Worm (Caenorhabditis elegans) whole organism, late embryonic: ENCODE measurements around the gene C31C9.9.

Experiments used
- C38D4.7 ChIP-seq: fragments of 200-800 bp; sonication (Bioruptor generic); optimal IDR thresholded peaks from 2 replicates; lab custom pipeline; 2018; ENCODE audit warnings: mild to moderate bottlenecking, missing genetic modification characterization, moderate library complexity, missing compliant biosample characterization
- K09A11.1 ChIP-seq: sonication (generic microtip); optimal IDR thresholded peaks from 2 replicates; lab custom pipeline; 2017; ENCODE audit warnings: antibody characterized with exemption, mild to moderate bottlenecking, missing genetic modification characterization, missing compliant biosample characterization; ENCODE audit not compliant: insufficient read depth
- Y22D7AL.16 ChIP-seq: sonication (generic microtip); optimal IDR thresholded peaks from 2 replicates; lab custom pipeline; 2016; ENCODE audit warnings: missing genetic modification characterization, missing compliant biosample characterization
- ahr-1 ChIP-seq: sonication (generic microtip); optimal IDR thresholded peaks from 2 replicates; lab custom pipeline; 2016; ENCODE audit warnings: missing genetic modification characterization, missing compliant biosample characterization
- ceh-14 ChIP-seq: sonication (generic microtip); optimal IDR thresholded peaks from 2 replicates; lab custom pipeline; 2016; ENCODE audit warnings: missing genotype, missing genetic modification characterization, missing compliant biosample characterization
- ceh-18 ChIP-seq: sonication (generic microtip); optimal IDR thresholded peaks from 2 replicates; lab custom pipeline; 2016; ENCODE audit warnings: missing genetic modification characterization, missing compliant biosample characterization
- ceh-19 ChIP-seq: fragments of 200-800 bp; sonication (Bioruptor generic); optimal IDR thresholded peaks from 2 replicates; lab custom pipeline; 2018; ENCODE audit warnings: mild to moderate bottlenecking, missing genetic modification characterization, missing compliant biosample characterization
- ceh-2 ChIP-seq: sonication (generic microtip); optimal IDR thresholded peaks from 2 replicates; lab custom pipeline; 2016; ENCODE audit warnings: missing genotype, missing genetic modification characterization, missing compliant biosample characterization
- ceh-22 ChIP-seq: sonication (generic microtip); optimal IDR thresholded peaks from 2 replicates; lab custom pipeline; 2017; ENCODE audit warnings: missing biosample characterization, missing genetic modification characterization
- ceh-24 ChIP-seq: sonication (generic microtip); optimal IDR thresholded peaks from 2 replicates; lab custom pipeline; 2016; ENCODE audit warnings: mild to moderate bottlenecking, missing genetic modification characterization, missing compliant biosample characterization
- ceh-34 ChIP-seq: sonication (generic microtip); optimal IDR thresholded peaks from 2 replicates; lab custom pipeline; 2016; ENCODE audit warnings: mild to moderate bottlenecking, missing genetic modification characterization, missing compliant biosample characterization
- ceh-48 ChIP-seq: sonication (generic microtip); optimal IDR thresholded peaks from 2 replicates; lab custom pipeline; 2016; ENCODE audit warnings: missing genetic modification characterization, inconsistent platforms, missing compliant biosample characterization
- ceh-6 ChIP-seq: fragments of 200-800 bp; sonication (Bioruptor generic); optimal IDR thresholded peaks from 2 replicates; lab custom pipeline; 2018; ENCODE audit warnings: mild to moderate bottlenecking, missing genetic modification characterization, missing compliant biosample characterization
- elt-2 ChIP-seq: sonication (generic microtip); optimal IDR thresholded peaks from 2 replicates; lab custom pipeline; 2016; ENCODE audit warnings: missing genetic modification reagents, missing genetic modification characterization, missing compliant biosample characterization
- elt-4 ChIP-seq: sonication (generic microtip); optimal IDR thresholded peaks from 2 replicates; lab custom pipeline; 2016; ENCODE audit warnings: missing genetic modification characterization, missing compliant biosample characterization
- ets-4 ChIP-seq: sonication (generic microtip); optimal IDR thresholded peaks from 2 replicates; lab custom pipeline; 2016; ENCODE audit warnings: missing genetic modification characterization, missing compliant biosample characterization
- eyg-1 ChIP-seq: sonication (generic microtip); optimal IDR thresholded peaks from 2 replicates; lab custom pipeline; 2016; ENCODE audit warnings: missing genotype, missing genetic modification characterization, missing compliant biosample characterization
- fax-1 ChIP-seq: sonication (generic microtip); optimal IDR thresholded peaks from 2 replicates; lab custom pipeline; 2016; ENCODE audit warnings: missing genotype, missing genetic modification characterization, missing compliant biosample characterization
- fkh-6 ChIP-seq: sonication (generic microtip); optimal IDR thresholded peaks from 2 replicates; lab custom pipeline; 2016; ENCODE audit warnings: missing genetic modification characterization, missing compliant biosample characterization
- gmeb-2 ChIP-seq: sonication (generic microtip); optimal IDR thresholded peaks from 2 replicates; lab custom pipeline; 2016; ENCODE audit warnings: missing genetic modification characterization, inconsistent platforms, missing compliant biosample characterization
- hlh-30 ChIP-seq: sonication (generic microtip); optimal IDR thresholded peaks from 2 replicates; lab custom pipeline; 2017; ENCODE audit warnings: antibody characterized with exemption, missing genetic modification characterization, missing compliant biosample characterization; ENCODE audit not compliant: insufficient read depth
- hlh-6 ChIP-seq: sonication (generic microtip); optimal IDR thresholded peaks from 2 replicates; lab custom pipeline; 2016; ENCODE audit warnings: missing genotype, missing genetic modification characterization, missing compliant biosample characterization
- hlh-8 ChIP-seq: sonication (generic microtip); optimal IDR thresholded peaks from 2 replicates; lab custom pipeline; 2016; ENCODE audit warnings: missing genotype, missing genetic modification characterization, missing compliant biosample characterization
- lim-6 ChIP-seq: sonication (generic microtip); optimal IDR thresholded peaks from 2 replicates; lab custom pipeline; 2016; ENCODE audit warnings: missing genetic modification characterization, missing compliant biosample characterization
- lin-11 ChIP-seq: fragments of 200-800 bp; sonication (Bioruptor generic); optimal IDR thresholded peaks from 2 replicates; lab custom pipeline; 2018; ENCODE audit warnings: mild to moderate bottlenecking, missing genetic modification characterization, missing compliant biosample characterization
- mec-3 ChIP-seq: sonication (generic microtip); optimal IDR thresholded peaks from 2 replicates; lab custom pipeline; 2016; ENCODE audit warnings: borderline replicate concordance, missing genetic modification characterization, missing compliant biosample characterization
- nfya-1 ChIP-seq: sonication (generic microtip); optimal IDR thresholded peaks from 2 replicates; lab custom pipeline; 2017; ENCODE audit warnings: missing genetic modification characterization, mild to moderate bottlenecking, missing compliant biosample characterization, antibody characterized with exemption, moderate library complexity
- nhr-11 ChIP-seq: fragments of 150-350 bp; optimal IDR thresholded peaks from 2 replicates; lab custom pipeline; 2014; ENCODE audit warnings: missing biosample characterization, missing genetic modification characterization
- pat-9 ChIP-seq: fragments of 200-800 bp; sonication (Bioruptor generic); optimal IDR thresholded peaks from 2 replicates; lab custom pipeline; 2018; ENCODE audit warnings: mild to moderate bottlenecking, missing genetic modification characterization, moderate library complexity, missing compliant biosample characterization
- pax-1 ChIP-seq: fragments of 150-350 bp; optimal IDR thresholded peaks from 2 replicates; lab custom pipeline; 2014; ENCODE audit warnings: missing biosample characterization, missing genetic modification characterization
- pha-2 ChIP-seq: sonication (generic microtip); optimal IDR thresholded peaks from 2 replicates; lab custom pipeline; 2017; ENCODE audit warnings: mild to moderate bottlenecking, missing genetic modification characterization, missing compliant biosample characterization
- pqm-1 ChIP-seq: sonication (generic microtip); optimal IDR thresholded peaks from 2 replicates; lab custom pipeline; 2016; ENCODE audit warnings: missing genetic modification characterization, missing compliant biosample characterization
- pros-1 ChIP-seq: fragments of 150-350 bp; optimal IDR thresholded peaks from 2 replicates; lab custom pipeline; 2014; ENCODE audit warnings: missing biosample characterization, missing genetic modification reagents, missing genetic modification characterization
- ref-2 ChIP-seq: sonication (generic microtip); optimal IDR thresholded peaks from 2 replicates; lab custom pipeline; 2016; ENCODE audit warnings: missing genetic modification characterization, missing compliant biosample characterization
- rnt-1 ChIP-seq: sonication (generic microtip); optimal IDR thresholded peaks from 2 replicates; lab custom pipeline; 2016; ENCODE audit warnings: missing genetic modification characterization, missing compliant biosample characterization
- sdc-2 ChIP-seq: sonication (generic microtip); optimal IDR thresholded peaks from 2 replicates; lab custom pipeline; 2016; ENCODE audit warnings: missing genotype, missing genetic modification characterization, missing compliant biosample characterization
- sox-4 ChIP-seq: sonication (generic microtip); optimal IDR thresholded peaks from 2 replicates; lab custom pipeline; 2017; ENCODE audit warnings: mild to moderate bottlenecking, missing genetic modification characterization, inconsistent platforms, missing compliant biosample characterization
- syd-9 ChIP-seq: sonication (generic microtip); optimal IDR thresholded peaks from 2 replicates; lab custom pipeline; 2016; ENCODE audit warnings: mild to moderate bottlenecking, missing genetic modification characterization, moderate library complexity, missing compliant biosample characterization
- tbx-2 ChIP-seq: sonication (generic microtip); optimal IDR thresholded peaks from 2 replicates; lab custom pipeline; 2016; ENCODE audit warnings: missing genetic modification characterization, missing compliant biosample characterization
- unc-3 ChIP-seq, 2 experiments: fragments of 200-800 bp in 1 of 2; sonication (Bioruptor generic) in 1 of 2; sonication (generic microtip) in 1 of 2; conservative IDR thresholded peaks in 1 of 2; optimal IDR thresholded peaks in 1 of 2; 2 replicates each; pipeline versions ENCODE4 v1.3.6 to Lab custom; 2016 to 2022; ENCODE audit warnings: missing compliant biosample characterization in 2 of 2, missing genetic modification characterization in 2 of 2, missing genetic modification reagents in 1 of 2
- unc-55 ChIP-seq: sonication (generic microtip); optimal IDR thresholded peaks from 2 replicates; lab custom pipeline; 2017; ENCODE audit warnings: missing biosample characterization, missing genetic modification reagents, missing genetic modification characterization
- ztf-16 ChIP-seq: sonication (generic microtip); optimal IDR thresholded peaks from 2 replicates; lab custom pipeline; 2017; ENCODE audit warnings: missing genetic modification characterization, missing compliant biosample characterization

The C31C9.9 gene

DNA sequence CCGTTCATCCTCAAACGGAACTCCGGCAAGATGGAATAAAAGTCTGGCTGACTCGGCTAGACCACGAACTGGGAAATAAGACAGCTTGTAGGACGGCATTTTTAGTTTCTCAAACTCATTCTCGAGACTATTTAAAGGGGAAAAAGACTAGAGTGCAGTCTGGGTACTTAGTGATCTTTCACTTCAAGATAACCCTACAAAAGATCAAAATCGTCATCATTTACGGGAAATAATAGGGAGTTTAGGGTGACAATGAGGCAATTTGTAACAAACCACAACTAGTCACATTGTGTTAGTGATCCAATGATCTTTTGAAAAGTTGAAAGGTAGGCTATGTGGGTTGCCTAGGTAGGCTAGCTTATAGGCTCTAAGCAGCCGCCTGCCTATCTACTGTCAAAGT is 38.8 kb upstream of the C31C9.9 start, which contains the start of gene gst-14:
TSS of gene gst-14 (minus strand) at position 101 of the 400 bp plus-strand sequence.
- TF ChIP-seq ztf-16 (tag; lab: Kevin White, UChicago), result no peak
- no peak for TF ChIP-seq ceh-24 (tag; lab: Kevin White, UChicago)
- no peak for TF ChIP-seq rnt-1 (tag; lab: Kevin White, UChicago)
- no peak for TF ChIP-seq pha-2 (tag; lab: Kevin White, UChicago)
- TF ChIP-seq ahr-1 (tag; lab: Kevin White, UChicago), result no peak
- TF ChIP-seq ceh-18, result no peak
- TF ChIP-seq ceh-19 (GFP tag; lab: Kevin White, UChicago), result no peak
- no peak for TF ChIP-seq unc-3 (GFP tag; conservative IDR thresholded peaks at IDR 0.05; lab: Robert Waterston, UW)
- TF ChIP-seq unc-3 (tag; optimal IDR thresholded peaks at IDR 0.05; lab: Kevin White, UChicago), result no peak
- TF ChIP-seq ceh-34 (tag; lab: Kevin White, UChicago), result no peak
- TF ChIP-seq nfya-1 (tag; lab: Kevin White, UChicago), result no peak
- no peak for TF ChIP-seq unc-55 (GFP tag; lab: Kevin White, UChicago)
- no peak for TF ChIP-seq pat-9 (tag; lab: Kevin White, UChicago)
- no peak for TF ChIP-seq lin-11
- TF ChIP-seq ceh-22 (tag; lab: Kevin White, UChicago), result no peak
- TF ChIP-seq hlh-8, result no peak
- TF ChIP-seq, all 69 proteins: peak for 0

DNA sequence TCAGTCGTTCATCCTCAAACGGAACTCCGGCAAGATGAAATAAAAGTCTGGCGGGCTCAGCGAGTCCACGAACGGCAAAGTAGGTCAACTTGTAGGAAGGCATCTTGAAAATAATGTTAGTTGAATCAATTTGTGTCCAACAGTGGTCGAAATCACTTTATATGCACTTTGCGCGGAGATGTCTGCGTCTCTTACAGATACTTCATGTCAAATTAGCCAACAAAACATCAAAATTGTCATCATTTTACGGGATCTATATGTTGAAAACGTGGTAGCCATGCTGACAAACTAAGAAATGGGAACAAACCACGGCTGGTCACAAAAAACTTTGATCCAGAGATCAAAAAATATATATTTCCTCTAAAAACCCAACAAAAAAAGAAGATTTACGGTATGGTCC is 37.0 kb upstream of the C31C9.9 start, which contains the start of gene gst-12:
TSS of gene gst-12 (minus strand) at position 254 of the 400 bp plus-strand sequence.
- TF ChIP-seq ref-2 (no peak), syd-9 (tag; lab: Kevin White, UChicago) (no peak), ceh-34 (tag; lab: Kevin White, UChicago) (no peak), C38D4.7 (GFP tag; lab: Kevin White, UChicago) (no peak), ets-4 (no peak), ceh-2 (tag; lab: Kevin White, UChicago) (no peak), pat-9 (tag; lab: Kevin White, UChicago) (no peak), eyg-1 (tag; lab: Kevin White, UChicago) (no peak), ceh-24 (tag; lab: Kevin White, UChicago) (no peak), fkh-6 (tag; lab: Kevin White, UChicago) (no peak), ceh-22 (tag; lab: Kevin White, UChicago) (no peak), ceh-14 (no peak), mec-3 (tag; lab: Kevin White, UChicago) (no peak), nfya-1 (tag; lab: Kevin White, UChicago) (no peak), K09A11.1 (tag; lab: Kevin White, UChicago) (no peak), pqm-1 (tag; lab: Kevin White, UChicago) (no peak), Y22D7AL.16 (tag; lab: Kevin White, UChicago) (no peak), tbx-2 (no peak), ceh-48 (tag; lab: Kevin White, UChicago) (no peak)

DNA sequence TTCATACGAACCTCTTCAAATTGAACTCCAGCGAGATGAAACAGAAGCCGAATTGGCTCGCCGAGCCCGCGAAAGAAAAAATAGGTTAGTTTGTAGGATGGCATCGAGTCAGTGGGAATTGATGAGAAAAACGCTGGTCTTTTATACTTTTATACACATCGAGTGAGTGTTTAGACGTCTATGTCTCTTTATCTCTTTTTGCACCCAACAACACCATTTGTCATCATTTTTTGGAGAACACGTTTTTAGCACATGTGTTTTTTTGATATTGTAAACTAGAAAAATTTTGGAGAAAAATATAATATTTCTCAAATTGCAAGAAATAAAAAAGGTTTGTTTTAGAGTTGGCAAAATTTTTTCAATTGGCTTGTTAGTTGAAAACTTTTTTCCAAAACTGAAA is 30.5 kb upstream of the C31C9.9 start, which contains the start of gene gst-16:
TSS of gene gst-16 (minus strand) at position 111 of the 400 bp plus-strand sequence.
- TF ChIP-seq hlh-30 (tag; lab: Kevin White, UChicago) (no peak), elt-2 (tag; lab: Kevin White, UChicago) (no peak), nhr-11 (no peak), ceh-22 (tag; lab: Kevin White, UChicago) (no peak), pat-9 (tag; lab: Kevin White, UChicago) (no peak), ceh-18 (no peak), syd-9 (tag; lab: Kevin White, UChicago) (no peak)

DNA sequence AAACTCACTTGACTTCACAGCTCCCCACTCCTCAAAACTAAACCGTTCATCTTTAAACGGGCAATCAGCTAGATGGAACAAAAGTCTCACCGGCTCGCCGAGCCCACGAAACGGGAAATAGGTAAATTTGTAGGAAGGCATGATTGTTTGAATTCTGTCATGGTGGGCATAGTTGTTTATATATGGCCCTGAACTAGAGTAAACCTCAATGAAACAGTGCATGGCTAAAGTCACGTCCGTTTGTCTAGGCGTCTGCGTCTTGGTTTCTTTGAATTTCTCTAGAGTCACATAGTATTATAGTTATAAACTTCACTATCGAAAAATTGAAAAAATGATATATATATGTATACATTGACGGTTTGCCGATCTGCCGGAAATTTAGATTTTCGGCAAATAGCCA is 27.8 kb upstream of the C31C9.9 start, which contains the start of gene gst-19:
TSS of gene gst-19 (minus strand) at position 145 of the 400 bp plus-strand sequence.
- no peak for TF ChIP-seq C38D4.7 (GFP tag; lab: Kevin White, UChicago)
- TF ChIP-seq lim-6 (tag; lab: Kevin White, UChicago), result no peak
- TF ChIP-seq gmeb-2 (tag; lab: Kevin White, UChicago), result no peak
- no peak for TF ChIP-seq pqm-1 (tag; lab: Kevin White, UChicago)
- no peak for TF ChIP-seq Y22D7AL.16 (tag; lab: Kevin White, UChicago)
- TF ChIP-seq pros-1 (tag; lab: Kevin White, UChicago), result no peak
- no peak for TF ChIP-seq pax-1 (tag; lab: Kevin White, UChicago)
- TF ChIP-seq fax-1 (tag; lab: Kevin White, UChicago), result no peak
- TF ChIP-seq ztf-16 (tag; lab: Kevin White, UChicago), result no peak
- TF ChIP-seq unc-55 (GFP tag; lab: Kevin White, UChicago), result no peak
- no peak for TF ChIP-seq sdc-2 (tag; lab: Kevin White, UChicago)
- TF ChIP-seq ceh-24 (tag; lab: Kevin White, UChicago), result no peak
- TF ChIP-seq sox-4 (tag; lab: Kevin White, UChicago), result no peak
- TF ChIP-seq elt-4 (tag; lab: Kevin White, UChicago), result no peak
- TF ChIP-seq hlh-6 (tag; lab: Kevin White, UChicago), result no peak
- no peak for TF ChIP-seq syd-9 (tag; lab: Kevin White, UChicago)
- TF ChIP-seq ceh-6 (GFP tag; lab: Kevin White, UChicago), result no peak
